Worm (Caenorhabditis elegans) whole organism, late embryonic: ENCODE data around the gene C18E9.5.

Experiments
- C38D4.7 ChIP-seq: fragments of 200-800 bp; sonication (Bioruptor generic); optimal IDR thresholded peaks from 2 replicates; lab custom pipeline; 2018; ENCODE audit warnings: mild to moderate bottlenecking, missing genetic modification characterization, moderate library complexity, missing compliant biosample characterization
- F13H6.1 ChIP-seq: sonication (generic microtip); optimal IDR thresholded peaks from 2 replicates; lab custom pipeline; 2016; ENCODE audit warnings: missing genetic modification characterization, missing compliant biosample characterization
- K02D7.2 ChIP-seq: sonication (generic microtip); optimal IDR thresholded peaks from 2 replicates; lab custom pipeline; 2017; ENCODE audit warnings: mild to moderate bottlenecking, missing genetic modification characterization, missing compliant biosample characterization
- K09A11.1 ChIP-seq: sonication (generic microtip); optimal IDR thresholded peaks from 2 replicates; lab custom pipeline; 2017; ENCODE audit warnings: antibody characterized with exemption, mild to moderate bottlenecking, missing genetic modification characterization, missing compliant biosample characterization; ENCODE audit not compliant: insufficient read depth
- T23F11.4 ChIP-seq: fragments of 200-800 bp; sonication (Bioruptor generic); optimal IDR thresholded peaks from 2 replicates; lab custom pipeline; 2018; ENCODE audit warnings: mild to moderate bottlenecking, missing genetic modification characterization, missing compliant biosample characterization
- Y22D7AL.16 ChIP-seq: sonication (generic microtip); optimal IDR thresholded peaks from 2 replicates; lab custom pipeline; 2016; ENCODE audit warnings: missing genetic modification characterization, missing compliant biosample characterization
- ceh-14 ChIP-seq: sonication (generic microtip); optimal IDR thresholded peaks from 2 replicates; lab custom pipeline; 2016; ENCODE audit warnings: missing genotype, missing genetic modification characterization, missing compliant biosample characterization
- ceh-22 ChIP-seq: sonication (generic microtip); optimal IDR thresholded peaks from 2 replicates; lab custom pipeline; 2017; ENCODE audit warnings: missing biosample characterization, missing genetic modification characterization
- ceh-24 ChIP-seq: sonication (generic microtip); optimal IDR thresholded peaks from 2 replicates; lab custom pipeline; 2016; ENCODE audit warnings: mild to moderate bottlenecking, missing genetic modification characterization, missing compliant biosample characterization
- ceh-30 ChIP-seq: fragments of 150-350 bp; optimal IDR thresholded peaks from 2 replicates; lab custom pipeline; 2014; ENCODE audit warnings: missing biosample characterization, missing genetic modification characterization
- ceh-31 ChIP-seq: sonication (generic microtip); optimal IDR thresholded peaks from 2 replicates; lab custom pipeline; 2016; ENCODE audit warnings: missing genetic modification characterization, missing compliant biosample characterization
- ceh-34 ChIP-seq: sonication (generic microtip); optimal IDR thresholded peaks from 2 replicates; lab custom pipeline; 2016; ENCODE audit warnings: mild to moderate bottlenecking, missing genetic modification characterization, missing compliant biosample characterization
- ceh-45 ChIP-seq: fragments of 200-800 bp; sonication (Bioruptor generic); IDR thresholded peaks from 2 replicates; pipeline ENCODE4 v1.3.6; 2022; ENCODE audit warnings: missing genetic modification reagents, missing genetic modification characterization, missing compliant biosample characterization
- ceh-48 ChIP-seq: sonication (generic microtip); optimal IDR thresholded peaks from 2 replicates; lab custom pipeline; 2016; ENCODE audit warnings: missing genetic modification characterization, inconsistent platforms, missing compliant biosample characterization
- ceh-6 ChIP-seq: fragments of 200-800 bp; sonication (Bioruptor generic); optimal IDR thresholded peaks from 2 replicates; lab custom pipeline; 2018; ENCODE audit warnings: mild to moderate bottlenecking, missing genetic modification characterization, missing compliant biosample characterization
- ceh-9 ChIP-seq: sonication (generic microtip); optimal IDR thresholded peaks from 2 replicates; lab custom pipeline; 2016; ENCODE audit warnings: mild to moderate bottlenecking, missing genetic modification characterization, inconsistent platforms, missing compliant biosample characterization
- che-1 ChIP-seq: sonication (generic microtip); optimal IDR thresholded peaks from 2 replicates; lab custom pipeline; 2016; ENCODE audit warnings: mild to moderate bottlenecking, missing genetic modification characterization, missing compliant biosample characterization
- dve-1 ChIP-seq: sonication (generic microtip); optimal IDR thresholded peaks from 2 replicates; lab custom pipeline; 2017; ENCODE audit warnings: antibody characterized with exemption, mild to moderate bottlenecking, missing genetic modification characterization, missing compliant biosample characterization
- elt-4 ChIP-seq: sonication (generic microtip); optimal IDR thresholded peaks from 2 replicates; lab custom pipeline; 2016; ENCODE audit warnings: missing genetic modification characterization, missing compliant biosample characterization
- ets-4 ChIP-seq: sonication (generic microtip); optimal IDR thresholded peaks from 2 replicates; lab custom pipeline; 2016; ENCODE audit warnings: missing genetic modification characterization, missing compliant biosample characterization
- fax-1 ChIP-seq: sonication (generic microtip); optimal IDR thresholded peaks from 2 replicates; lab custom pipeline; 2016; ENCODE audit warnings: missing genotype, missing genetic modification characterization, missing compliant biosample characterization
- fkh-10 ChIP-seq: fragments of 150-350 bp; optimal IDR thresholded peaks from 2 replicates; lab custom pipeline; 2014; ENCODE audit warnings: missing biosample characterization, missing genetic modification reagents, missing genetic modification characterization
- fkh-6 ChIP-seq: sonication (generic microtip); optimal IDR thresholded peaks from 2 replicates; lab custom pipeline; 2016; ENCODE audit warnings: missing genetic modification characterization, missing compliant biosample characterization
- hlh-13 ChIP-seq: fragments of 200-800 bp; sonication (Bioruptor generic); optimal IDR thresholded peaks from 2 replicates; lab custom pipeline; 2018; ENCODE audit warnings: mild to moderate bottlenecking, missing genetic modification characterization, missing compliant biosample characterization
- hlh-15 ChIP-seq: sonication (generic microtip); optimal IDR thresholded peaks from 2 replicates; lab custom pipeline; 2016; ENCODE audit warnings: missing genetic modification characterization, missing compliant biosample characterization
- hlh-8 ChIP-seq: sonication (generic microtip); optimal IDR thresholded peaks from 2 replicates; lab custom pipeline; 2016; ENCODE audit warnings: missing genotype, missing genetic modification characterization, missing compliant biosample characterization
- lin-11 ChIP-seq: fragments of 200-800 bp; sonication (Bioruptor generic); optimal IDR thresholded peaks from 2 replicates; lab custom pipeline; 2018; ENCODE audit warnings: mild to moderate bottlenecking, missing genetic modification characterization, missing compliant biosample characterization
- madf-2 ChIP-seq: sonication (generic microtip); optimal IDR thresholded peaks from 2 replicates; lab custom pipeline; 2017; ENCODE audit warnings: missing genetic modification characterization, missing compliant biosample characterization
- mec-3 ChIP-seq: sonication (generic microtip); optimal IDR thresholded peaks from 2 replicates; lab custom pipeline; 2016; ENCODE audit warnings: borderline replicate concordance, missing genetic modification characterization, missing compliant biosample characterization
- nfya-1 ChIP-seq: sonication (generic microtip); optimal IDR thresholded peaks from 2 replicates; lab custom pipeline; 2017; ENCODE audit warnings: missing genetic modification characterization, mild to moderate bottlenecking, missing compliant biosample characterization, antibody characterized with exemption, moderate library complexity
- odd-2 ChIP-seq: sonication (generic microtip); optimal IDR thresholded peaks from 2 replicates; lab custom pipeline; 2017; ENCODE audit warnings: antibody characterized with exemption, mild to moderate bottlenecking, missing genetic modification characterization, missing compliant biosample characterization
- pag-3 ChIP-seq: sonication (generic microtip); optimal IDR thresholded peaks from 2 replicates; lab custom pipeline; 2016; ENCODE audit warnings: missing compliant biosample characterization, missing genetic modification characterization, borderline replicate concordance
- pat-9 ChIP-seq: fragments of 200-800 bp; sonication (Bioruptor generic); optimal IDR thresholded peaks from 2 replicates; lab custom pipeline; 2018; ENCODE audit warnings: mild to moderate bottlenecking, missing genetic modification characterization, moderate library complexity, missing compliant biosample characterization
- pax-1 ChIP-seq: fragments of 150-350 bp; optimal IDR thresholded peaks from 2 replicates; lab custom pipeline; 2014; ENCODE audit warnings: missing biosample characterization, missing genetic modification characterization
- pha-2 ChIP-seq: sonication (generic microtip); optimal IDR thresholded peaks from 2 replicates; lab custom pipeline; 2017; ENCODE audit warnings: mild to moderate bottlenecking, missing genetic modification characterization, missing compliant biosample characterization
- pha-4 ChIP-seq: fragments of 150-350 bp; optimal IDR thresholded peaks from 2 replicates; lab custom pipeline; 2018; ENCODE audit warnings: missing biosample characterization, missing genetic modification reagents, missing genetic modification characterization
- pqm-1 ChIP-seq: sonication (generic microtip); optimal IDR thresholded peaks from 2 replicates; lab custom pipeline; 2016; ENCODE audit warnings: missing genetic modification characterization, missing compliant biosample characterization
- ref-2 ChIP-seq: sonication (generic microtip); optimal IDR thresholded peaks from 2 replicates; lab custom pipeline; 2016; ENCODE audit warnings: missing genetic modification characterization, missing compliant biosample characterization
- rnt-1 ChIP-seq: sonication (generic microtip); optimal IDR thresholded peaks from 2 replicates; lab custom pipeline; 2016; ENCODE audit warnings: missing genetic modification characterization, missing compliant biosample characterization
- sdc-2 ChIP-seq: sonication (generic microtip); optimal IDR thresholded peaks from 2 replicates; lab custom pipeline; 2016; ENCODE audit warnings: missing genotype, missing genetic modification characterization, missing compliant biosample characterization
- sox-2 ChIP-seq: fragments of 200-800 bp; sonication (Bioruptor generic); IDR thresholded peaks from 2 replicates; pipeline ENCODE4 v1.3.6; 2022; ENCODE audit warnings: missing genetic modification reagents, missing genetic modification characterization, missing compliant biosample characterization
- sox-4 ChIP-seq: sonication (generic microtip); optimal IDR thresholded peaks from 2 replicates; lab custom pipeline; 2017; ENCODE audit warnings: mild to moderate bottlenecking, missing genetic modification characterization, inconsistent platforms, missing compliant biosample characterization
- syd-9 ChIP-seq: sonication (generic microtip); optimal IDR thresholded peaks from 2 replicates; lab custom pipeline; 2016; ENCODE audit warnings: mild to moderate bottlenecking, missing genetic modification characterization, moderate library complexity, missing compliant biosample characterization
- tbx-2 ChIP-seq: sonication (generic microtip); optimal IDR thresholded peaks from 2 replicates; lab custom pipeline; 2016; ENCODE audit warnings: missing genetic modification characterization, missing compliant biosample characterization
- tbx-7 ChIP-seq: sonication (generic microtip); optimal IDR thresholded peaks from 2 replicates; lab custom pipeline; 2016; ENCODE audit warnings: missing genotype, missing genetic modification characterization, missing compliant biosample characterization
- ttx-3 ChIP-seq: sonication (generic microtip); optimal IDR thresholded peaks from 2 replicates; lab custom pipeline; 2016; ENCODE audit warnings: missing genetic modification reagents, missing genetic modification characterization, missing compliant biosample characterization
- unc-3 ChIP-seq, 2 experiments: fragments of 200-800 bp in 1 of 2; sonication (Bioruptor generic) in 1 of 2; sonication (generic microtip) in 1 of 2; conservative IDR thresholded peaks in 1 of 2; optimal IDR thresholded peaks in 1 of 2; 2 replicates each; pipeline versions ENCODE4 v1.3.6 to Lab custom; 2016 to 2022; ENCODE audit warnings: missing compliant biosample characterization in 2 of 2, missing genetic modification characterization in 2 of 2, missing genetic modification reagents in 1 of 2
- unc-55 ChIP-seq: sonication (generic microtip); optimal IDR thresholded peaks from 2 replicates; lab custom pipeline; 2017; ENCODE audit warnings: missing biosample characterization, missing genetic modification reagents, missing genetic modification characterization
- zip-5 ChIP-seq: sonication (generic microtip); optimal IDR thresholded peaks from 2 replicates; lab custom pipeline; 2016; ENCODE audit warnings: missing genetic modification characterization, missing compliant biosample characterization
- ztf-16 ChIP-seq: sonication (generic microtip); optimal IDR thresholded peaks from 2 replicates; lab custom pipeline; 2017; ENCODE audit warnings: missing genetic modification characterization, missing compliant biosample characterization

The C18E9.5 gene

DNA sequence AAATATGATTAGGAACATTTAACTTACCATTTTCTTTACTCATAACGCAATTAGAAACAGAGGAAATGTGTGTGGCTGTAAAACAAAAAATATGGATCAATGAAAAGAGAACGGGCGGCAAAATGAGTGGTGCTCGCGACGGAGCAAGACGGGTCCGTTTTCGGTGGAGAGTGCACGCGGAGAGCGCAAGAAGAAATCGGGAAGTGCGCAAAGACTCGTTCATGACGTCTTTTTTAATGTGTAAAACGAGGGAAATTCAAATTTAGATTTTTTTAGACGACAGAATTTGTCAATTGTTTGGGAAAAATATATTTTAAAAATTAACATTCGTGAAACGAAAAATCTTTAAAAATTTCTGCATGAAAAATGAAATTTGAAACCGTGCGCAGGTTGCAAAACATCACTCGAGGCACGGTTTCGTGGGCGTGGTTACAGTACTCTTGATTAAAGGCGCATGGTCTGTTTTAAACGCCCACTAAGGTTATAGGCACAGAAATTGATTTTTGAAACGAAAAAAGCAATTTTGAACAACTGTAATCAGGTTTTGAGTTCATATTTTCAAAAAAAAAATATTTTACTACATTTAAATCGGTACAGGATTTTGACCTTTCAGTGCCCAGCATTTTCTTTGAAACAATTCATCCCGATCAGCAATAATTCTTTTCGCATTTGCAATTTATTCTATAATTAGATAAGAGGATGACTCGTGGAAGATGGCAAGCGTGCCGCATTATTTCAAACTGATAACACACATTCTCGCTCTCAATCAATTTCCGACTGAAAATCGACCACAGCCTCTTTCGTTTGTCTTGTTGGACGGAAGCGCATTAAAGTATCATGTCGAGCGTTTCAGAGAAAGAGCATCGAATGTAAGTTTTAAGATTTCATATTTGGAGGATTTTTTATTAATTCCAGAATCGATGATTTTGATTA is at the start of gene C18E9.5, which contains the start of gene szy-20:
Gene C18E9.5, plus strand, starts transcription at position 730 of the 933 bp plus-strand sequence.
Gene szy-20, minus strand, starts transcription at position 83 of the 933 bp plus-strand sequence.
- TF ChIP-seq F13H6.1 (tag; lab: Kevin White, UChicago) (no peak), ztf-16 (tag; lab: Kevin White, UChicago) (no peak), pax-1 (tag; lab: Kevin White, UChicago) (no peak), zip-5 (peak; percentile 19), hlh-13 (no peak), tbx-7 (peak; percentile 14), ceh-6 (GFP tag; lab: Kevin White, UChicago) (no peak), lin-11 (no peak), K09A11.1 (tag; lab: Kevin White, UChicago) (peak; percentile 1), K02D7.2 (peak; percentile 6), ceh-48 (tag; lab: Kevin White, UChicago) (peak; percentile 24), rnt-1 (tag; lab: Kevin White, UChicago) (no peak), ceh-31 (tag; lab: Kevin White, UChicago) (peak; percentile 76), ref-2 (tag; lab: Kevin White, UChicago) (peak; percentile 62), dve-1 (tag; lab: Kevin White, UChicago) (peak; percentile 28), pqm-1 (tag; lab: Kevin White, UChicago) (no peak), unc-55 (no peak), mec-3 (tag; lab: Kevin White, UChicago) (no peak), pat-9 (tag; lab: Kevin White, UChicago) (no peak), tbx-2 (tag; lab: Kevin White, UChicago) (peak; percentile 28), fkh-10 (no peak), odd-2 (tag; lab: Kevin White, UChicago) (no peak), sdc-2 (no peak), hlh-8 (tag; lab: Kevin White, UChicago) (no peak), Y22D7AL.16 (tag; lab: Kevin White, UChicago) (no peak), sox-4 (tag; lab: Kevin White, UChicago) (no peak), pha-4 (tag; lab: Kevin White, UChicago) (no peak), ceh-34 (peak; percentile 66), elt-4 (tag; lab: Kevin White, UChicago) (no peak), ets-4 (no peak), ttx-3 (tag; lab: Kevin White, UChicago) (no peak), fax-1 (no peak), T23F11.4 (GFP tag; lab: Kevin White, UChicago) (no peak), ceh-9 (tag; lab: Kevin White, UChicago) (no peak), C38D4.7 (GFP tag; lab: Kevin White, UChicago) (no peak), pag-3 (no peak), ceh-45 (GFP tag; lab: Robert Waterston, UW) (no peak), fkh-6 (tag; lab: Kevin White, UChicago) (no peak), ceh-24 (tag; lab: Kevin White, UChicago) (no peak), pha-2 (tag; lab: Kevin White, UChicago) (no peak), nfya-1 (tag; lab: Kevin White, UChicago) (peak; percentile 67), syd-9 (peak; percentile 34), ceh-22 (tag; lab: Kevin White, UChicago) (no peak), madf-2 (tag; lab: Kevin White, UChicago) (peak; percentile 8), ceh-14 (tag; lab: Kevin White, UChicago) (peak; percentile 38), che-1 (no peak), unc-3 (GFP tag; conservative IDR thresholded peaks at IDR 0.05; lab: Robert Waterston, UW) (no peak), unc-3 (tag; optimal IDR thresholded peaks at IDR 0.05; lab: Kevin White, UChicago) (peak; percentile 48), hlh-15 (tag; lab: Kevin White, UChicago) (no peak), ceh-30 (no peak), sox-2 (no peak)
